Fruit fly (Drosophila melanogaster) whole organism, embryonic: Measurements from ENCODE around the gene CG11905.
A peak's percentile ranks its signal among the peaks of the same experiment; 100 is the strongest.

Experiments used
- Abd-B ChIP-seq: fragments of 200-800 bp; sonication (Bioruptor generic); optimal IDR thresholded peaks from 2 replicates; lab custom pipeline; 2018; ENCODE audit warnings: missing biosample characterization, mild to moderate bottlenecking, missing genetic modification characterization, moderate library complexity
- Asciz ChIP-seq: fragments of 200-800 bp; sonication (Bioruptor generic); optimal IDR thresholded peaks from 2 replicates; lab custom pipeline; 2017; ENCODE audit warnings: missing biosample characterization, mild to moderate bottlenecking, missing genetic modification characterization, missing genetic modification reagents
- Blimp-1 ChIP-seq: fragments of 200-800 bp; sonication (Bioruptor generic); optimal IDR thresholded peaks from 3 replicates; lab custom pipeline; 2018; ENCODE audit warnings: missing biosample characterization, missing genetic modification characterization, mild to moderate bottlenecking, moderate library complexity, missing genetic modification reagents
- CG10274 ChIP-seq: fragments of 200-800 bp; sonication (Bioruptor generic); optimal IDR thresholded peaks from 3 replicates; lab custom pipeline; 2017; ENCODE audit warnings: missing biosample characterization, mild to moderate bottlenecking, missing genetic modification characterization
- CG11504 ChIP-seq: fragments of 200-800 bp; sonication (Bioruptor generic); optimal IDR thresholded peaks from 3 replicates; lab custom pipeline; 2019; ENCODE audit warnings: missing biosample characterization, mild to moderate bottlenecking, missing genetic modification characterization, moderate library complexity
- CG14860 ChIP-seq: fragments of 200-800 bp; sonication (Bioruptor generic); IDR thresholded peaks from 3 replicates; pipeline ENCODE4 v1.3.6; 2022; ENCODE audit warnings: missing biosample characterization, missing genetic modification characterization; ENCODE audit not compliant: partially characterized antibody
- CG15514 ChIP-seq: fragments of 200-800 bp; sonication (Bioruptor generic); optimal IDR thresholded peaks from 3 replicates; lab custom pipeline; 2017; ENCODE audit warnings: missing biosample characterization, missing genetic modification characterization, mild to moderate bottlenecking, moderate library complexity, missing genetic modification reagents
- CG1603 ChIP-seq: fragments of 200-800 bp; sonication (Bioruptor generic); optimal IDR thresholded peaks from 2 replicates; lab custom pipeline; 2019; ENCODE audit warnings: missing biosample characterization, mild to moderate bottlenecking, missing genetic modification characterization, moderate library complexity
- CG17186 ChIP-seq: fragments of 200-800 bp; sonication (Bioruptor generic); optimal IDR thresholded peaks from 3 replicates; lab custom pipeline; 2017; ENCODE audit warnings: missing biosample characterization, missing genetic modification reagents, missing genetic modification characterization
- CG17359 ChIP-seq: fragments of 200-800 bp; sonication (Bioruptor generic); optimal IDR thresholded peaks from 3 replicates; lab custom pipeline; 2018; ENCODE audit warnings: missing biosample characterization, mild to moderate bottlenecking, missing genetic modification characterization, moderate library complexity
- CG17385 ChIP-seq: fragments of 200-800 bp; sonication (Bioruptor generic); optimal IDR thresholded peaks from 3 replicates; lab custom pipeline; 2018; ENCODE audit warnings: missing biosample characterization, mild to moderate bottlenecking, missing genetic modification characterization
- CG18764 ChIP-seq: fragments of 200-800 bp; sonication (Bioruptor generic); optimal IDR thresholded peaks from 3 replicates; lab custom pipeline; 2016; ENCODE audit warnings: missing biosample characterization, missing genetic modification characterization
- CG31441 ChIP-seq: fragments of 200-800 bp; sonication (Bioruptor generic); IDR thresholded peaks from 2 replicates; pipeline ENCODE4 v1.3.6; 2022; ENCODE audit warnings: missing biosample characterization, missing genetic modification characterization
- CG32772 ChIP-seq: fragments of 200-800 bp; sonication (Bioruptor generic); IDR thresholded peaks from 2 replicates; pipeline ENCODE4 v1.3.6; 2022; ENCODE audit warnings: missing biosample characterization, missing genetic modification characterization
- CG33557 ChIP-seq: fragments of 200-800 bp; sonication (Bioruptor generic); optimal IDR thresholded peaks from 2 replicates; lab custom pipeline; 2019; ENCODE audit warnings: missing biosample characterization, mild to moderate bottlenecking, missing genetic modification characterization, moderate library complexity
- CG3407 ChIP-seq: fragments of 200-800 bp; sonication (Bioruptor generic); optimal IDR thresholded peaks from 2 replicates; lab custom pipeline; 2018; ENCODE audit warnings: missing biosample characterization, mild to moderate bottlenecking, missing genetic modification characterization
- CG34422 ChIP-seq: fragments of 200-800 bp; sonication (Bioruptor generic); IDR thresholded peaks from 3 replicates; pipeline ENCODE4 v1.3.6; 2022; ENCODE audit warnings: missing biosample characterization, missing genetic modification characterization
- CG6654 ChIP-seq: fragments of 200-800 bp; sonication (Bioruptor generic); optimal IDR thresholded peaks from 2 replicates; lab custom pipeline; 2017; ENCODE audit warnings: missing biosample characterization, mild to moderate bottlenecking, missing genetic modification characterization
- CG6689 ChIP-seq: fragments of 200-800 bp; sonication (Bioruptor generic); IDR thresholded peaks from 2 replicates; pipeline ENCODE4 v1.3.6; 2022; ENCODE audit warnings: missing biosample characterization, missing genetic modification characterization
- CG8290 ChIP-seq, 3 experiments: fragments of 200-800 bp; sonication (Bioruptor generic); optimal IDR thresholded peaks; 2 replicates each; lab custom pipeline; 2016 to 2019; ENCODE audit warnings: missing biosample characterization in 3 of 3, missing genetic modification characterization in 3 of 3, mild to moderate bottlenecking in 2 of 3, moderate library complexity in 1 of 3
- CG8359 ChIP-seq: fragments of 200-800 bp; sonication (Bioruptor generic); optimal IDR thresholded peaks from 2 replicates; lab custom pipeline; 2017; ENCODE audit warnings: missing biosample characterization, mild to moderate bottlenecking, missing genetic modification characterization, borderline replicate concordance
- CG8478 ChIP-seq: fragments of >200 bp; optimal IDR thresholded peaks from 2 replicates; lab custom pipeline; 2018
- Fer3 ChIP-seq: fragments of 200-800 bp; sonication (Bioruptor generic); optimal IDR thresholded peaks from 2 replicates; lab custom pipeline; 2018; ENCODE audit warnings: missing biosample characterization, mild to moderate bottlenecking, missing genetic modification characterization, moderate library complexity
- Hand ChIP-seq: fragments of 200-800 bp; sonication (Bioruptor generic); optimal IDR thresholded peaks from 2 replicates; lab custom pipeline; 2017; ENCODE audit warnings: mild to moderate bottlenecking, missing biosample characterization, missing genetic modification reagents, missing genetic modification characterization
- HmgD ChIP-seq: fragments of 200-800 bp; sonication (Bioruptor generic); optimal IDR thresholded peaks from 3 replicates; lab custom pipeline; 2016; ENCODE audit warnings: missing biosample characterization, missing genetic modification characterization
- Hr39 ChIP-seq: fragments of >200 bp; optimal IDR thresholded peaks from 2 replicates; lab custom pipeline; 2017
- bigmax ChIP-seq: fragments of 200-800 bp; sonication (Bioruptor generic); optimal IDR thresholded peaks from 2 replicates; lab custom pipeline; 2018; ENCODE audit warnings: missing biosample characterization, mild to moderate bottlenecking, missing genetic modification characterization
- chm ChIP-seq: fragments of 200-800 bp; sonication (Bioruptor generic); IDR thresholded peaks from 2 replicates; pipeline ENCODE4 v1.3.6; 2022; ENCODE audit warnings: missing biosample characterization, missing genetic modification characterization
- esg ChIP-seq: fragments of 200-800 bp; sonication (Bioruptor generic); conservative IDR thresholded peaks from 2 replicates; pipeline ENCODE4 v1.3.6; 2022; ENCODE audit warnings: missing biosample characterization, missing genetic modification characterization
- fru ChIP-seq: fragments of >200 bp; optimal IDR thresholded peaks from 2 replicates; lab custom pipeline; 2017
- gcm ChIP-seq: fragments of 200-800 bp; sonication (Bioruptor generic); optimal IDR thresholded peaks from 2 replicates; lab custom pipeline; 2019; ENCODE audit warnings: missing biosample characterization, mild to moderate bottlenecking, missing genetic modification characterization, moderate library complexity
- grn ChIP-seq: fragments of 200-800 bp; sonication (Bioruptor generic); optimal IDR thresholded peaks from 3 replicates; lab custom pipeline; 2017; ENCODE audit warnings: missing biosample characterization, missing genetic modification characterization
- hb ChIP-seq: fragments of 200-800 bp; sonication (Bioruptor generic); IDR thresholded peaks from 3 replicates; pipeline ENCODE4 v1.3.6; 2022; ENCODE audit warnings: missing biosample characterization, missing genetic modification characterization; ENCODE audit not compliant: partially characterized antibody
- hkb ChIP-seq, 2 experiments: fragments of 200-800 bp in 1 of 2; fragments of >200 bp in 1 of 2; sonication (Bioruptor generic) in 1 of 2; IDR thresholded peaks in 1 of 2; optimal IDR thresholded peaks in 1 of 2; 2 replicates each; pipeline versions ENCODE4 v1.3.6 to Lab custom; 2017 to 2022; ENCODE audit warnings: missing biosample characterization in 1 of 2, missing genetic modification characterization in 1 of 2
- lab ChIP-seq: fragments of 200-800 bp; sonication (Bioruptor generic); optimal IDR thresholded peaks from 3 replicates; lab custom pipeline; 2017; ENCODE audit warnings: missing biosample characterization, missing genetic modification characterization, mild to moderate bottlenecking, moderate library complexity, missing genetic modification reagents
- lov ChIP-seq, 2 experiments: fragments of 200-800 bp in 1 of 2; fragments of >200 bp in 1 of 2; sonication (Bioruptor generic) in 1 of 2; IDR thresholded peaks in 1 of 2; optimal IDR thresholded peaks in 1 of 2; 2 replicates in 1 of 2; 3 replicates in 1 of 2; pipeline versions ENCODE4 v1.3.6 to Lab custom; 2017 to 2022; ENCODE audit warnings: missing biosample characterization in 1 of 2, missing genetic modification characterization in 1 of 2
- pb ChIP-seq: fragments of 200-800 bp; sonication (Bioruptor generic); optimal IDR thresholded peaks from 3 replicates; lab custom pipeline; 2016; ENCODE audit warnings: missing biosample characterization, missing genetic modification characterization
- pfk ChIP-seq: fragments of 200-800 bp; sonication (Bioruptor generic); optimal IDR thresholded peaks from 2 replicates; lab custom pipeline; 2018; ENCODE audit warnings: missing biosample characterization, mild to moderate bottlenecking, missing genetic modification characterization, moderate library complexity
- phol ChIP-seq: fragments of 200-800 bp; sonication (Bioruptor generic); optimal IDR thresholded peaks from 3 replicates; lab custom pipeline; 2018; ENCODE audit warnings: missing biosample characterization, mild to moderate bottlenecking, missing genetic modification characterization, moderate library complexity
- ranshi ChIP-seq: fragments of 200-800 bp; sonication (Bioruptor generic); IDR thresholded peaks from 2 replicates; pipeline ENCODE4 v1.3.6; 2022; ENCODE audit warnings: missing biosample characterization, missing genetic modification characterization
- scrt ChIP-seq: fragments of 200-800 bp; sonication (Bioruptor generic); optimal IDR thresholded peaks from 2 replicates; lab custom pipeline; 2018; ENCODE audit warnings: missing biosample characterization, mild to moderate bottlenecking, missing genetic modification characterization, moderate library complexity
- sens ChIP-seq: fragments of 200-800 bp; sonication (Bioruptor generic); peaks from one replicate; lab custom pipeline; 2016; ENCODE audit warnings: missing biosample characterization, missing genetic modification characterization
- sob ChIP-seq: fragments of 200-800 bp; sonication (Bioruptor generic); IDR thresholded peaks from 2 replicates; pipeline ENCODE4 v1.3.6; 2022; ENCODE audit warnings: missing biosample characterization, missing genetic modification characterization
- unc-4 ChIP-seq: fragments of 200-800 bp; sonication (Bioruptor generic); IDR thresholded peaks from 2 replicates; pipeline ENCODE4 v1.3.6; 2022; ENCODE audit warnings: missing biosample characterization, missing genetic modification characterization; ENCODE audit not compliant: partially characterized antibody
- wdn ChIP-seq: fragments of 200-800 bp; sonication (Bioruptor generic); IDR thresholded peaks from 2 replicates; pipeline ENCODE4 v1.3.6; 2022; ENCODE audit warnings: missing biosample characterization, missing genetic modification characterization

The CG11905 gene

dm6 chr3L:16892728-16893271, 42.5 kb downstream of the CG11905 start (continued):
- TF ChIP-seq CG17385 (GFP tag; lab: Kevin White, UChicago): no peak
- TF ChIP-seq gcm: no peak
- peak; percentile 25 for TF ChIP-seq CG1603 (tag; lab: Kevin White, UChicago)
- TF ChIP-seq phol (tag; lab: Kevin White, UChicago): peak; percentile 14
- no peak for TF ChIP-seq CG8478 (lab: Kevin White, UChicago)
- no peak for TF ChIP-seq CG34422 (GFP tag; lab: Robert Waterston, UW)
- 0 out of 2 replicates have a peak, but pooled peaks have one; percentile 14 for TF ChIP-seq CG31441 (GFP tag; lab: Robert Waterston, UW)
- TF ChIP-seq CG17186 (GFP tag; lab: Kevin White, UChicago): no peak
- 0 out of 2 replicates have a peak, but pooled peaks have one; percentile 18 for TF ChIP-seq CG32772 (GFP tag; lab: Robert Waterston, UW)
- TF ChIP-seq CG10274 (GFP tag; lab: Kevin White, UChicago): no peak
- peak; percentile 35 for TF ChIP-seq CG11504 (tag; lab: Kevin White, UChicago)
- no peak for TF ChIP-seq bigmax
- no peak for TF ChIP-seq sob (GFP tag; lab: Robert Waterston, UW)
- TF ChIP-seq CG17359 (tag; lab: Kevin White, UChicago): peak; percentile 30
- TF ChIP-seq CG8359 (GFP tag; lab: Kevin White, UChicago): peak; percentile 6

- TF ChIP-seq sens: peak; percentile 74
- no peak for TF ChIP-seq CG8290 (GFP tag; optimal IDR thresholded peaks at IDR 0.05; lab: Kevin White, UChicago)
- no peak for TF ChIP-seq CG8290 (tag; optimal IDR thresholded peaks at IDR 0.05; lab: Kevin White, UChicago)
- no peak for TF ChIP-seq CG33557
- TF ChIP-seq Asciz (GFP tag; lab: Kevin White, UChicago): peak; percentile 16
- peak; percentile 61 for TF ChIP-seq grn (GFP tag; lab: Kevin White, UChicago)
- peak; percentile 56 for TF ChIP-seq lab (GFP tag; lab: Kevin White, UChicago)
Measured at dm6 chr3L:16891914-16892313, 43.4 kb downstream of the CG11905 start.

dm6 chr3L:16890650-16891336, 44.5 kb downstream of the CG11905 start:
- TF ChIP-seq Fer3 (tag; lab: Kevin White, UChicago) (peak; percentile 83), ranshi (GFP tag; lab: Robert Waterston, UW) (peak; percentile 93), Hand (peak; percentile 28), hkb (optimal IDR thresholded peaks at IDR 0.05; lab: Kevin White, UChicago) (no peak), hkb (GFP tag; IDR thresholded peaks at IDR 0.05; lab: Robert Waterston, UW) (peak; percentile 95), Abd-B (GFP tag; lab: Kevin White, UChicago) (peak; percentile 84), CG3407 (GFP tag; lab: Kevin White, UChicago) (peak; percentile 91), Hr39 (lab: Kevin White, UChicago) (no peak), CG14860 (GFP tag; lab: Robert Waterston, UW) (no peak), unc-4 (GFP tag; lab: Robert Waterston, UW) (no peak), CG17359 (tag; lab: Kevin White, UChicago) (peak; percentile 93), CG6654 (GFP tag; lab: Kevin White, UChicago) (peak; percentile 81), pfk (GFP tag; lab: Kevin White, UChicago) (no peak), chm (GFP tag; lab: Robert Waterston, UW) (peak; percentile 94), CG6689 (GFP tag; lab: Robert Waterston, UW) (peak; percentile 92), hb (no peak), wdn (GFP tag; lab: Robert Waterston, UW) (peak; percentile 75), HmgD (GFP tag; lab: Kevin White, UChicago) (peak; percentile 7), esg (GFP tag; lab: Robert Waterston, UW) (peak; percentile 89), Blimp-1 (GFP tag; lab: Kevin White, UChicago) (peak; percentile 93), lov (optimal IDR thresholded peaks at IDR 0.05; lab: Kevin White, UChicago) (no peak), lov (GFP tag; IDR thresholded peaks at IDR 0.05; lab: Robert Waterston, UW) (peak; percentile 90), fru (lab: Kevin White, UChicago) (no peak), pb (peak; percentile 69), scrt (GFP tag; lab: Kevin White, UChicago) (peak; percentile 76), CG18764 (GFP tag; lab: Kevin White, UChicago) (peak; percentile 85), CG15514 (peak; percentile 52)
